Worm (Caenorhabditis elegans): ENCODE measurements around the gene flcn-1.
"Not testable (repeated sequence)": the region's sequence is repeated elsewhere in the genome, so short reads cannot be mapped to it uniquely, and the experiment has no call there.

flcn-1 gene

ce11 chrII:6973501-6973900, 44.9 kb downstream of the flcn-1 start, which contains the start of gene sod-1:
sod-1 (minus strand) TSS chrII:6973887.
- TF ChIP-seq unc-62 (GFP tag; optimal IDR thresholded peaks at IDR 0.05) = no peak

- no peak for TF ChIP-seq unc-62 (GFP tag; optimal IDR thresholded peaks at IDR 0.05)
These were observed 45.4 kb downstream of the flcn-1 start for ce11 chrII:6974011-6974410.

ce11 chrII:6975725-6976124, 47.2 kb downstream of the flcn-1 start:
- no peak for TF ChIP-seq unc-62 (GFP tag; optimal IDR thresholded peaks at IDR 0.05)

- TF ChIP-seq unc-62 (GFP tag; optimal IDR thresholded peaks at IDR 0.05) = not testable (repeated sequence)
These were observed 49.2 kb downstream of the flcn-1 start, which contains the start of gene C15F1.8 for ce11 chrII:6977732-6978131. C15F1.8 (minus strand) TSS chrII:6977832.

ce11 chrII:6978908-6979307, 50.3 kb downstream of the flcn-1 start:
- no peak for TF ChIP-seq unc-62 (GFP tag; optimal IDR thresholded peaks at IDR 0.05)

- no peak for TF ChIP-seq unc-62 (GFP tag; optimal IDR thresholded peaks at IDR 0.05)
These were observed 51.1 kb downstream of the flcn-1 start, which contains the start of gene C15F1.2 for ce11 chrII:6979646-6980045. C15F1.2 (plus strand) TSS chrII:6979953.

- no peak for TF ChIP-seq unc-62 (GFP tag; optimal IDR thresholded peaks at IDR 0.05)
These were observed 61.3 kb downstream of the flcn-1 start, which contains the start of gene C15F1.1 for ce11 chrII:6989830-6990287. C15F1.1 (plus strand) TSS chrII:6989880.

ce11 chrII:6992949-6993348, 64.4 kb downstream of the flcn-1 start:
- TF ChIP-seq unc-62 (GFP tag; optimal IDR thresholded peaks at IDR 0.05) = no peak

- no peak for TF ChIP-seq unc-62 (GFP tag; optimal IDR thresholded peaks at IDR 0.05)
These were observed 66.1 kb downstream of the flcn-1 start, which contains the start of gene unc-104 for ce11 chrII:6994677-6995076. unc-104 (plus strand) TSS chrII:6994987.

ce11 chrII:6995583-6995982, 67.0 kb downstream of the flcn-1 start:
- TF ChIP-seq unc-62 (GFP tag; optimal IDR thresholded peaks at IDR 0.05) = no peak
